Fruit fly (Drosophila melanogaster): ENCODE measurements around the gene RpL34a.

Gene RpL34a

DNA sequence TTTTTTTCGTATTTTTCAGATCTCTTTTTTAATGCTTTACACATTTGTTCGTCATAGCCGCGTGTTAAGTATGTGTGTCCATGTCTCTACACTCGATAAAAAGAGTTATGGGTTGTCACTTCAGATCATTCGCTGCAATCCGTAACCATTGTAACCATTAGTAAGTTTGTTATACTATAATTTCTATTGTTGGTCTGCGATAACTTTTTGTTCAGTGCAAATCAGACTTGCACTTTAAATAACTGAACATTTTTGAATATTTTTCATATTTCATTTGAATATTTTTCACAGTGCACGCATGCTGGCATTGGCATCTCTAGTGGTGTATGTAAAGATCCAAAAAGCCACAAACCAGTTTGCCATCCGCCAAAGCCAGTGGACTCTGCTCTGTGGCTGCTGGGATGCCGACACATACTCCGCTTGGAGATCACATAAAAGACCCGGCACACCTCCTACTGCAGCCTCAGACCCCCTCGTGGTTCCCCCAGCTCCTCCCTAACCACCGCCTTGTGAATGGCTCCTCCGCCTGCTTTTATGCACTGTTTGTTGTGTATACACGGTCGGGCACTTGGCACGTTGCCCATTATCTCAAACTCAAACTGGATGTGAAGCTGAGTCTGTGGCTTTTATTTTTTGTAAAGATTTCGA is 50.1 kb downstream of the RpL34a start (continued):
- TF ChIP-seq CG30403 (GFP tag; optimal IDR thresholded peaks at IDR 0.05) (peak; percentile 92), CG2116 (GFP tag; optimal IDR thresholded peaks at IDR 0.05) (peak; percentile 34), CG16863 (GFP tag; optimal IDR thresholded peaks at IDR 0.05) (peak; percentile 88), bab2 (GFP tag; optimal IDR thresholded peaks at IDR 0.05) (peak; percentile 88), tin (GFP tag; optimal IDR thresholded peaks at IDR 0.05) (peak; percentile 90), cwo (GFP tag; optimal IDR thresholded peaks at IDR 0.05) (peak; percentile 62), Asciz (GFP tag; optimal IDR thresholded peaks at IDR 0.05) (peak; percentile 88), CG11696 (GFP tag; IDR thresholded peaks at IDR 0.05) (peak; percentile 65), bsh (GFP tag; optimal IDR thresholded peaks at IDR 0.05) (peak; percentile 93 to 95), PHDP (tag; optimal IDR thresholded peaks at IDR 0.05) (peak; percentile 91), Ravus (GFP tag; IDR thresholded peaks at IDR 0.05) (peak; percentile 36), crp (GFP tag; optimal IDR thresholded peaks at IDR 0.05) (peak in 1 of 2 experiments; percentile 46), CG33557 (GFP tag; optimal IDR thresholded peaks at IDR 0.05) (peak; percentile 80), grau (tag; optimal IDR thresholded peaks at IDR 0.05) (peak; percentile 90), CG31365 (tag; optimal IDR thresholded peaks at IDR 0.05) (peak; percentile 26), YL-1 (GFP tag; optimal IDR thresholded peaks at IDR 0.05) (no peak), zfh1 (GFP tag; IDR thresholded peaks at IDR 0.05) (peak; percentile 84), CG10979 (tag; optimal IDR thresholded peaks at IDR 0.05) (peak; percentile 91), HLH54F (GFP tag; optimal IDR thresholded peaks at IDR 0.05) (peak; percentile 81), lilli (GFP tag; optimal IDR thresholded peaks at IDR 0.05) (peak; percentile 91), gcm (GFP tag; optimal IDR thresholded peaks at IDR 0.05) (peak; percentile 83), D19A (tag; optimal IDR thresholded peaks at IDR 0.05) (peak; percentile 89), CG8290 (GFP tag; optimal IDR thresholded peaks at IDR 0.05) (peak; percentile 74), CG8290 (tag; optimal IDR thresholded peaks at IDR 0.05) (peak in 1 of 2 experiments; percentile 86), org-1 (GFP tag; optimal IDR thresholded peaks at IDR 0.05) (peak; percentile 77), CG9609 (GFP tag; optimal IDR thresholded peaks at IDR 0.05) (peak; percentile 78), Dll (GFP tag; IDR thresholded peaks at IDR 0.05; ENCODE audit: partially characterized antibody) (0 out of 4 replicates have a peak, but pooled peaks have one; percentile 2), Taf1 (GFP tag; IDR thresholded peaks at IDR 0.05) (peak; percentile 80), Doc3 (GFP tag; IDR thresholded peaks at IDR 0.05; ENCODE audit: partially characterized antibody) (no peak), zen (tag; optimal IDR thresholded peaks at IDR 0.05) (peak; percentile 64), CTCF (GFP tag; optimal IDR thresholded peaks at IDR 0.05) (peak; percentile 48), CG10321 (GFP tag; IDR thresholded peaks at IDR 0.05) (peak; percentile 52), Ada2b (GFP tag; IDR thresholded peaks at IDR 0.05) (peak; percentile 84), CG6254 (GFP tag; optimal IDR thresholded peaks at IDR 0.05) (peak; percentile 79), HLH4C (GFP tag; IDR thresholded peaks at IDR 0.05; ENCODE audit: partially characterized antibody) (no peak), sug (tag; optimal IDR thresholded peaks at IDR 0.05) (no peak), CG18619 (GFP tag; optimal IDR thresholded peaks at IDR 0.05) (peak; percentile 83), stc (GFP tag; IDR thresholded peaks at IDR 0.05) (peak; percentile 86), bowl (GFP tag; IDR thresholded peaks at IDR 0.05) (peak; percentile 57; the same call in 1 of the 2 replicates), CG2120 (GFP tag; optimal IDR thresholded peaks at IDR 0.05) (peak; percentile 85), fd96Cb (tag; optimal IDR thresholded peaks at IDR 0.05) (peak; percentile 87), ems (GFP tag; optimal IDR thresholded peaks at IDR 0.05) (peak; percentile 86), CG8478 (optimal IDR thresholded peaks at IDR 0.05) (no peak), disco-r (GFP tag; optimal IDR thresholded peaks at IDR 0.05) (peak; percentile 84), Vsx1 (GFP tag; optimal IDR thresholded peaks at IDR 0.05) (peak; percentile 76), amos (GFP tag; IDR thresholded peaks at IDR 0.05; ENCODE audit: partially characterized antibody) (no peak), kay (GFP tag; optimal IDR thresholded peaks at IDR 0.05) (peak; percentile 82), CG42726 (GFP tag; IDR thresholded peaks at IDR 0.05; ENCODE audit: partially characterized antibody) (no peak), Myb (GFP tag; optimal IDR thresholded peaks at IDR 0.05) (peak; percentile 53), Tbp (GFP tag; optimal IDR thresholded peaks at IDR 0.05) (no peak)
